Worm (Caenorhabditis elegans) whole organism, L4 larva: ENCODE data around the gene ugtp-1.
A peak's percentile ranks its signal among the peaks of the same experiment; 100 is the strongest.

Source experiments
- F26F4.8 ChIP-seq: fragments of 200-800 bp; sonication (Bioruptor generic); conservative IDR thresholded peaks from 2 replicates; pipeline ENCODE4 v1.3.6; 2022; ENCODE audit warnings: missing genetic modification characterization, missing compliant biosample characterization
- F37D6.2 ChIP-seq: sonication (generic microtip); optimal IDR thresholded peaks from 2 replicates; lab custom pipeline; 2016; ENCODE audit warnings: mild to moderate bottlenecking, missing genetic modification characterization, missing compliant biosample characterization
- F49E8.2 ChIP-seq: sonication (generic microtip); optimal IDR thresholded peaks from 2 replicates; lab custom pipeline; 2016; ENCODE audit warnings: missing compliant biosample characterization, mild to moderate bottlenecking, missing genetic modification characterization, borderline replicate concordance
- T26A8.4 ChIP-seq: fragments of 200-800 bp; sonication (Bioruptor generic); IDR thresholded peaks from 2 replicates; pipeline ENCODE4 v1.3.6; 2022; ENCODE audit warnings: missing genetic modification characterization, missing compliant biosample characterization
- Y105C5A.15 ChIP-seq: fragments of 200-800 bp; sonication (Bioruptor generic); IDR thresholded peaks from 2 replicates; pipeline ENCODE4 v1.3.6; 2022; ENCODE audit warnings: missing genetic modification characterization, missing compliant biosample characterization
- Y5F2A.4 ChIP-seq: fragments of 200-800 bp; sonication (Bioruptor generic); optimal IDR thresholded peaks from 2 replicates; lab custom pipeline; 2018; ENCODE audit warnings: mild to moderate bottlenecking, missing genetic modification characterization, missing compliant biosample characterization
- ZK337.2 ChIP-seq: fragments of 200-800 bp; sonication (Bioruptor generic); IDR thresholded peaks from 2 replicates; pipeline ENCODE4 v1.3.6; 2022; ENCODE audit warnings: missing genetic modification reagents, missing genetic modification characterization, missing compliant biosample characterization
- aha-1 ChIP-seq: fragments of 150-350 bp; peaks from one replicate; lab custom pipeline; 2014; ENCODE audit warnings: missing biosample characterization, missing genetic modification characterization
- aly-2 ChIP-seq: sonication (generic microtip); optimal IDR thresholded peaks from 2 replicates; lab custom pipeline; 2018; ENCODE audit warnings: missing biosample characterization, missing genetic modification characterization
- ama-1 ChIP-seq: fragments of 150-350 bp; optimal IDR thresholded peaks from 2 replicates; lab custom pipeline; 2014; ENCODE audit warnings: inconsistent platforms, mixed read lengths
- ceh-28 ChIP-seq: fragments of 150-350 bp; optimal IDR thresholded peaks from 2 replicates; lab custom pipeline; 2014; ENCODE audit warnings: missing biosample characterization, missing genetic modification reagents, missing genetic modification characterization
- ceh-32 ChIP-seq: sonication (generic microtip); optimal IDR thresholded peaks from 2 replicates; lab custom pipeline; 2016; ENCODE audit warnings: mild to moderate bottlenecking, missing genetic modification characterization, missing compliant biosample characterization; ENCODE audit not compliant: poor library complexity
- ceh-44 ChIP-seq: fragments of 200-800 bp; sonication (Bioruptor generic); IDR thresholded peaks from 2 replicates; pipeline ENCODE4 v1.3.6; 2022; ENCODE audit warnings: missing genetic modification reagents, missing genetic modification characterization, missing compliant biosample characterization
- ceh-82 ChIP-seq: sonication (generic microtip); optimal IDR thresholded peaks from 2 replicates; lab custom pipeline; 2017; ENCODE audit warnings: missing biosample characterization, missing genetic modification characterization
- ces-1 ChIP-seq: fragments of 150-350 bp; sonication (generic microtip); optimal IDR thresholded peaks from 4 replicates; lab custom pipeline; 2014; ENCODE audit warnings: missing biosample characterization, missing genetic modification reagents, missing genetic modification characterization
- daf-16 ChIP-seq, 3 experiments: sonication (generic microtip); optimal IDR thresholded peaks; 2 replicates each; lab custom pipeline; 2016 to 2017; ENCODE audit warnings: missing genetic modification characterization in 3 of 3, missing genetic modification reagents in 3 of 3, mild to moderate bottlenecking in 2 of 3, missing compliant biosample characterization in 2 of 3, missing biosample characterization in 1 of 3, moderate library complexity in 1 of 3
- dmd-8 ChIP-seq: fragments of 200-800 bp; sonication (Bioruptor generic); IDR thresholded peaks from 2 replicates; pipeline ENCODE4 v1.3.6; 2022; ENCODE audit warnings: missing genetic modification characterization, missing compliant biosample characterization
- dpl-1 ChIP-seq: fragments of 150-350 bp; optimal IDR thresholded peaks from 2 replicates; lab custom pipeline; 2014; ENCODE audit warnings: missing biosample characterization, missing genetic modification reagents, missing genetic modification characterization
- dve-1 ChIP-seq: sonication (generic microtip); optimal IDR thresholded peaks from 2 replicates; lab custom pipeline; 2017; ENCODE audit warnings: antibody characterized with exemption, mild to moderate bottlenecking, missing genetic modification characterization, missing compliant biosample characterization; ENCODE audit not compliant: insufficient read depth
- egl-27 ChIP-seq: sonication (generic microtip); optimal IDR thresholded peaks from 3 replicates; lab custom pipeline; 2017; ENCODE audit warnings: missing biosample characterization, missing genetic modification reagents, missing genetic modification characterization
- hif-1 ChIP-seq, 2 experiments: sonication (generic microtip); optimal IDR thresholded peaks; 2 replicates each; lab custom pipeline; 2016 to 2017; ENCODE audit warnings: missing compliant biosample characterization in 2 of 2, missing genetic modification characterization in 2 of 2, missing genetic modification reagents in 2 of 2, missing genotype in 2 of 2, mild to moderate bottlenecking in 1 of 2
- hlh-11 ChIP-seq: fragments of 200-800 bp; sonication (Bioruptor generic); optimal IDR thresholded peaks from 2 replicates; lab custom pipeline; 2018; ENCODE audit warnings: mild to moderate bottlenecking, missing genetic modification characterization, missing compliant biosample characterization
- jun-1 ChIP-seq: fragments of 150-350 bp; optimal IDR thresholded peaks from 2 replicates; lab custom pipeline; 2014; ENCODE audit warnings: missing biosample characterization, missing genetic modification reagents, missing genetic modification characterization
- lim-7 ChIP-seq: fragments of 200-800 bp; sonication (Bioruptor generic); IDR thresholded peaks from 2 replicates; pipeline ENCODE4 v1.3.6; 2022; ENCODE audit warnings: missing genetic modification characterization, missing compliant biosample characterization
- lin-1 ChIP-seq: fragments of 200-800 bp; sonication (Bioruptor generic); IDR thresholded peaks from 2 replicates; pipeline ENCODE4 v1.3.6; 2022; ENCODE audit warnings: missing genetic modification reagents, missing genetic modification characterization, missing compliant biosample characterization
- lin-13 ChIP-seq: fragments of 150-350 bp; optimal IDR thresholded peaks from 2 replicates; lab custom pipeline; 2014; ENCODE audit warnings: missing biosample characterization, missing genetic modification reagents, missing genetic modification characterization
- lin-29 ChIP-seq: fragments of 200-800 bp; sonication (Bioruptor generic); IDR thresholded peaks from 2 replicates; pipeline ENCODE4 v1.3.6; 2022; ENCODE audit warnings: missing genetic modification reagents, missing genetic modification characterization, missing compliant biosample characterization
- lin-38 ChIP-seq: fragments of 200-800 bp; sonication (Bioruptor generic); IDR thresholded peaks from 2 replicates; pipeline ENCODE4 v1.3.6; 2022; ENCODE audit warnings: missing genetic modification reagents, missing genetic modification characterization, missing compliant biosample characterization
- madf-5 ChIP-seq, 2 experiments: fragments of 200-800 bp; sonication (Bioruptor generic); IDR thresholded peaks; 2 replicates each; pipeline ENCODE4 v1.3.6; 2022; ENCODE audit warnings: missing compliant biosample characterization in 2 of 2, missing genetic modification characterization in 2 of 2
- mdl-1 ChIP-seq, 2 experiments: fragments of 150-350 bp in 1 of 2; sonication (generic microtip) in 1 of 2; optimal IDR thresholded peaks; 2 replicates each; lab custom pipeline; 2014 to 2017; ENCODE audit warnings: missing biosample characterization in 2 of 2, missing genetic modification characterization in 2 of 2
- mes-2 ChIP-seq: sonication (generic microtip); optimal IDR thresholded peaks from 2 replicates; lab custom pipeline; 2016; ENCODE audit warnings: missing genotype, mild to moderate bottlenecking, missing genetic modification characterization, missing compliant biosample characterization; ENCODE audit not compliant: poor library complexity, severe bottlenecking
- nhr-25 ChIP-seq: sonication (generic microtip); optimal IDR thresholded peaks from 2 replicates; lab custom pipeline; 2017; ENCODE audit warnings: missing genetic modification characterization, mild to moderate bottlenecking, missing compliant biosample characterization, antibody characterized with exemption, moderate library complexity, borderline replicate concordance; ENCODE audit not compliant: insufficient read depth
- nhr-28 ChIP-seq: fragments of 150-350 bp; optimal IDR thresholded peaks from 2 replicates; lab custom pipeline; 2014; ENCODE audit warnings: missing biosample characterization, missing genetic modification characterization
- nhr-6 ChIP-seq: fragments of 150-350 bp; optimal IDR thresholded peaks from 2 replicates; lab custom pipeline; 2014; ENCODE audit warnings: missing biosample characterization, missing genetic modification characterization
- pha-4 ChIP-seq, 2 experiments: fragments of 150-350 bp in 1 of 2; fragments of 200-800 bp in 1 of 2; sonication (Bioruptor generic) in 1 of 2; IDR thresholded peaks in 1 of 2; optimal IDR thresholded peaks in 1 of 2; 2 replicates each; pipeline versions ENCODE4 v1.3.6 to Lab custom; 2014 to 2022; ENCODE audit warnings: missing genetic modification characterization in 2 of 2, missing genetic modification reagents in 2 of 2, missing biosample characterization in 1 of 2, missing compliant biosample characterization in 1 of 2
- pqm-1 ChIP-seq: sonication (generic microtip); optimal IDR thresholded peaks from 2 replicates; lab custom pipeline; 2017; ENCODE audit warnings: missing biosample characterization, missing genetic modification characterization
- sdz-12 ChIP-seq: fragments of 200-800 bp; sonication (Bioruptor generic); optimal IDR thresholded peaks from 2 replicates; lab custom pipeline; 2018; ENCODE audit warnings: mild to moderate bottlenecking, missing genetic modification characterization, missing compliant biosample characterization
- snpc-1.2 ChIP-seq: fragments of 200-800 bp; sonication (Bioruptor generic); IDR thresholded peaks from 2 replicates; pipeline ENCODE4 v1.3.6; 2022; ENCODE audit warnings: missing genetic modification reagents, missing genetic modification characterization, missing compliant biosample characterization
- snpc-4 ChIP-seq: fragments of 150-350 bp; optimal IDR thresholded peaks from 2 replicates; lab custom pipeline; 2014; ENCODE audit warnings: missing biosample characterization, missing genetic modification characterization
- tag-97 ChIP-seq: fragments of 200-800 bp; sonication (Bioruptor generic); IDR thresholded peaks from 2 replicates; pipeline ENCODE4 v1.3.6; 2022; ENCODE audit warnings: missing genetic modification characterization, missing compliant biosample characterization
- unc-130 ChIP-seq: sonication (generic microtip); optimal IDR thresholded peaks from 2 replicates; lab custom pipeline; 2016; ENCODE audit warnings: missing genetic modification reagents, missing genetic modification characterization, missing compliant biosample characterization
- unc-62 ChIP-seq, 3 experiments: fragments of 150-350 bp in 1 of 3; sonication (generic microtip); optimal IDR thresholded peaks in 2 of 3; peaks in 1 of 3; 1 replicate in 1 of 3; 2 replicates in 2 of 3; lab custom pipeline; 2014 to 2017; ENCODE audit warnings: missing biosample characterization in 3 of 3, missing genetic modification characterization in 3 of 3, missing genetic modification reagents in 3 of 3, missing genotype in 1 of 3
- vab-7 ChIP-seq: fragments of 200-800 bp; sonication (Bioruptor generic); IDR thresholded peaks from 2 replicates; pipeline ENCODE4 v1.3.6; 2022; ENCODE audit warnings: missing genetic modification reagents, missing genetic modification characterization, missing compliant biosample characterization
- zfp-2 ChIP-seq: sonication (generic microtip); optimal IDR thresholded peaks from 2 replicates; lab custom pipeline; 2016; ENCODE audit warnings: mild to moderate bottlenecking, missing genetic modification characterization, missing compliant biosample characterization
- zip-11 ChIP-seq: fragments of 200-800 bp; sonication (Bioruptor generic); IDR thresholded peaks from 2 replicates; pipeline ENCODE4 v1.3.6; 2022; ENCODE audit warnings: missing genetic modification characterization, missing compliant biosample characterization
- ztf-11 ChIP-seq: fragments of 150-350 bp; optimal IDR thresholded peaks from 2 replicates; lab custom pipeline; 2014; ENCODE audit warnings: missing biosample characterization, missing genetic modification characterization
- ztf-7 ChIP-seq: fragments of 150-350 bp; optimal IDR thresholded peaks from 2 replicates; lab custom pipeline; 2014; ENCODE audit warnings: missing biosample characterization, missing genetic modification characterization

Gene ugtp-1

DNA sequence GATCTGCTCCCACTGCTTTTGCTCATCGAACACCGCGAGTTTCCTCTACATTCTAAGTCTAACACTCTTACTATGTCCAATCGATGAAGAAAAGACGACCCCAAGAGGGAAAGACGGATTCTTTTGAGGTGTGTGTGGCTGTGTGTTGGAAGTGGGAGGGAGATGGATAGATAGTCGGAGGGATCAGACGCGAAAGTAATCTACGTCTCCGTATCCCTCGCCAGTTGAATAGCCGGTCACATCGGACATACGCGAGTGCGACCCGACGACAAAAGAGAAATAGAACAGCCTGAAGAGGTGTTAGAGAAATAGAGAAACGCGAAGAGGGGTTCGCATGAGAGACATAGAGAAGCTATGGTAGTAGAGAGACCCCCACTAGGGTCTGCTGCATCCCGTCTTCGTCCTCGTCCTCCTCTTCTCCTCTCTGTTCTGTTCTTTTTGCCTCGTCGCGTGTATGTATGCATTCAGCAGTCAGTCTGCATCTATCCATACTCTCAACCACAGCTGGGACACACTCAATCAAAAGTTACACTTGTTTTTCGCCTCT, 45.2 kb upstream of the ugtp-1 start (continued):
- TF ChIP-seq tag-97 (GFP tag; lab: Robert Waterston, UW) (no peak), zip-11 (GFP tag; lab: Robert Waterston, UW) (no peak), nhr-25 (tag; lab: Kevin White, UChicago) (peak; percentile 95), unc-130 (GFP tag; lab: Kevin White, UChicago) (no peak), Y5F2A.4 (peak; percentile 59), egl-27 (no peak), snpc-1.2 (GFP tag; lab: Robert Waterston, UW) (0 out of 2 replicates have a peak, but pooled peaks have one; percentile 12), ZK337.2 (GFP tag; lab: Robert Waterston, UW) (no peak), dpl-1 (GFP tag; lab: Kevin White, UChicago) (peak; percentile 68), F26F4.8 (no peak), vab-7 (GFP tag; lab: Robert Waterston, UW) (no peak), ceh-28 (peak; percentile 72), zfp-2 (tag; lab: Kevin White, UChicago) (no peak), dve-1 (tag; lab: Kevin White, UChicago) (peak; percentile 94), nhr-6 (tag; lab: Kevin White, UChicago) (peak; percentile 84)

DNA sequence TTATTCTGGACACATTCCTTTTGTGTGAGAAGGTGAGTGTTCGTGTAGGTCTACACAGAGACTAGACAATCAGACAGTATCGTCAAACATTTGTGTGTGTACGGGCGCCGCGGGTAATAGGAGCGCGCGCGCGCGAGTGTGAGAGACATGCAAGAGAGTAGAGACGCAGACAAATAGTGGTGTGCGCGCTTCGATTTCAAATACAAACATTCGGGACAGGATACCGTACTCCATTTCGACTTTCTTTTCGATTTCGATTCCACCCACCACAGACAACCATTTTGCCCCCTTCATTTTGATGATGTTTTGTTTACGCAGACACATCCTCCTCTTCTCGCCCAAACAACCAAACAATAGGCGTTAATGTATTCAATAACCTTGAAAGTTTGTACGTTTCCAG, 44.3 kb upstream of the ugtp-1 start:
- TF ChIP-seq ceh-44 (GFP tag; lab: Robert Waterston, UW), result no peak
- peak; percentile 25 for TF ChIP-seq lin-13
- TF ChIP-seq ztf-11, result no peak
- TF ChIP-seq pha-4 (GFP tag; IDR thresholded peaks at IDR 0.05; lab: Robert Waterston, UW), result peak; percentile 58; the same call in 1 of the 2 replicates
- peak; percentile 91 for TF ChIP-seq pha-4 (tag; optimal IDR thresholded peaks at IDR 0.05; lab: Kevin White, UChicago)
- TF ChIP-seq ztf-7 (tag; lab: Kevin White, UChicago), result peak; percentile 25
- TF ChIP-seq ceh-82 (tag; lab: Kevin White, UChicago), result no peak
- TF ChIP-seq ceh-32 (tag; lab: Kevin White, UChicago), result no peak
- no peak for TF ChIP-seq madf-5 (GFP tag; IDR thresholded peaks at IDR 0.05; lab: Robert Waterston, UW)
- TF ChIP-seq unc-62 (GFP tag; optimal IDR thresholded peaks at IDR 0.05 in 1 of 2; lab: Kevin White, UChicago), result peak in 1 of 2 experiments; percentile 99
- no peak for TF ChIP-seq unc-62 (tag; optimal IDR thresholded peaks at IDR 0.05; lab: Kevin White, UChicago)
- no peak for TF ChIP-seq dmd-8 (GFP tag; lab: Robert Waterston, UW)
- TF ChIP-seq hif-1 (tag; optimal IDR thresholded peaks at IDR 0.05; lab: Kevin White, UChicago), result peak in 1 of 2 experiments; percentile 55
- TF ChIP-seq daf-16 (GFP tag; optimal IDR thresholded peaks at IDR 0.05; lab: Kevin White, UChicago), result no peak
- peak; percentile 53 for TF ChIP-seq daf-16 (tag; optimal IDR thresholded peaks at IDR 0.05; lab: Kevin White, UChicago)
- TF ChIP-seq nhr-6 (tag; lab: Kevin White, UChicago), result peak; percentile 40
- TF ChIP-seq Y105C5A.15, result no peak
- no peak for TF ChIP-seq zfp-2 (tag; lab: Kevin White, UChicago)
- no peak for TF ChIP-seq zip-11 (GFP tag; lab: Robert Waterston, UW)
- TF ChIP-seq aha-1 (tag; lab: Kevin White, UChicago), result peak; percentile 93
- TF ChIP-seq unc-130 (GFP tag; lab: Kevin White, UChicago), result no peak
- TF ChIP-seq F37D6.2, result no peak
- TF ChIP-seq lin-1 (GFP tag; lab: Robert Waterston, UW), result peak; percentile 49; the same call in 1 of the 2 replicates
- TF ChIP-seq pqm-1, result peak; percentile 62
- no peak for TF ChIP-seq ces-1 (GFP tag; lab: Kevin White, UChicago)
- no peak for TF ChIP-seq snpc-4 (tag; lab: Kevin White, UChicago)
- peak; percentile 76 for TF ChIP-seq mes-2
- TF ChIP-seq lin-38 (GFP tag; lab: Robert Waterston, UW), result peak; percentile 64
- no peak for TF ChIP-seq lim-7
- no peak for TF ChIP-seq sdz-12
- TF ChIP-seq jun-1 (tag; lab: Kevin White, UChicago), result peak; percentile 28
- TF ChIP-seq lin-29 (GFP tag; lab: Robert Waterston, UW), result no peak
- TF ChIP-seq T26A8.4 (GFP tag; lab: Robert Waterston, UW), result peak; percentile 85
- TF ChIP-seq F49E8.2 (tag; lab: Kevin White, UChicago), result no peak
- TF ChIP-seq hlh-11 (tag; lab: Kevin White, UChicago), result peak; percentile 95
- no peak for TF ChIP-seq egl-27
- TF ChIP-seq aly-2 (tag; lab: Kevin White, UChicago), result no peak
- TF ChIP-seq nhr-28 (tag; lab: Kevin White, UChicago), result peak; percentile 99
- peak; percentile 38 to 80 for TF ChIP-seq mdl-1 (tag; optimal IDR thresholded peaks at IDR 0.05; lab: Kevin White, UChicago)
- TF ChIP-seq ama-1 (lab: Kevin White, UChicago), result no peak
